Fruit fly (Drosophila melanogaster): ENCODE data around the gene RhoGAP68F.

Gene RhoGAP68F

DNA sequence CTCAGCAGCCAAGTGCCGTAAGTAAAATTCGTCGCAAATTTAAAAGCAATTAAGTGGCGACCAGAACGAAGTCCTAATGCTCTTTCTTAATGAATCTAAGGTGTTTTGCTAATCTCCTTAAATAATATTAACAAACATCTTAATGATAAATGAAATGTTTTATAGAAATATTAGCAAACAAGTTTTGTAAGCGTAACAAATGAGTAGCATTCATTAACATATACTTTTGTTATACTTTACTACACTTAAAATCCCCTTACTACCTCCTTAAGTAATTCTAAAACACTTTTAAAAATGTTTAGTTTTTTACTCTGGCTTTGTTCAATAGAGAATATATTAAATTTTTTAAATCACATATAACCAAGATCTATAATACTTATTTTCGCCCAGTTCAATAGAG lies 42.7 kb upstream of the RhoGAP68F start:
- TF ChIP-seq gl (tag; optimal IDR thresholded peaks at IDR 0.05), result no peak
- no peak for TF ChIP-seq CG9948 (tag; optimal IDR thresholded peaks at IDR 0.05)
- TF ChIP-seq CG15710 (tag; optimal IDR thresholded peaks at IDR 0.05), result no peak
- no peak for TF ChIP-seq Ets98B (GFP tag; IDR thresholded peaks at IDR 0.05)
- TF ChIP-seq CG10348 (GFP tag; IDR thresholded peaks at IDR 0.05), result no peak
- TF ChIP-seq fd96Ca (GFP tag; IDR thresholded peaks at IDR 0.05), result no peak
- no peak for TF ChIP-seq CG34367 (tag; optimal IDR thresholded peaks at IDR 0.05)
- no peak for TF ChIP-seq CG32121 (GFP tag; IDR thresholded peaks at IDR 0.05)
- no peak for TF ChIP-seq CG4496 (GFP tag; IDR thresholded peaks at IDR 0.05)
- no peak for TF ChIP-seq Snoo (tag; optimal IDR thresholded peaks at IDR 0.05)
- TF ChIP-seq EcR (GFP tag; optimal IDR thresholded peaks at IDR 0.05), result no peak
- no peak for TF ChIP-seq Pif1A (GFP tag; optimal IDR thresholded peaks at IDR 0.05)
- no peak for TF ChIP-seq CG14655 (GFP tag; optimal IDR thresholded peaks at IDR 0.05)

DNA sequence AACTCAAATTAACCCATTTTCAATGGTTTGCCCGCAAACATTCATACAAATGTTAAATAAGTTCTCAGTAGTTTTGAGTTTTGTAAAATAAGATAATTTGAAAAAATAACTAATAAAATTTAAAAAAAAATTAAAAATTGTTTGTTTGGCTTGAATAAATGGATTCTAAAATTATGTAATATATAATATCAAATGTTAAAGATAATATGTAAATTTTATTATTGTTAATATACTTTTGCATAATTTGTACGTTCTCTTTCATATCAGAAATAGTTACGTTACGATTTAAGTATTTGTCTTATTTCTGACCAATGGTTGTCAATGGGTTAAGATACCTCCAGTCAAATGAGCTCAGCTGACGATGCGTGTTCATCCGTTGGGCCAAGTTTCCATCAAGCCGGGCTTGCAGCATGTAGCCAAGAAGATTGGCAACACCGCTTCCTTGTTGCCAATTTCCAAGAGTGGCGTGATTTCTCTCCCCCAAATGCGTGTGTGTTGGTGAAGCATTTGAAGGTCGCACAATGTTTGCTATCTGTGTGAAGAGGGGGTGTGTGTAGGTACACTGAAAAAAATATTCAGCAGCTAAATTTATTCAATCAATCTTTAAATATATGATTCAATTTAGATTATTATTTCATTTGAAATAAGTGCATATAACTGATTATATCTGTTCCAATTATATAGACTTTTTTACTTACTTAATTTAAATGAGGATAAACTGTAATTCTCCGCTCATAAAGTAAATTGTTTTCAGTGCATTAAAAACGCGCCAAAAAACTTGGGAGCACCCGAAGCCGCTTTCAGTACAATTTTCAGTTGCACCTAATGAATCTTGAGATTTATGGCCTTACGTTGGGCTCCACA lies 41.6 kb upstream of the RhoGAP68F start:
- 0 out of 2 replicates have a peak, but pooled peaks have one; percentile 36 for TF ChIP-seq CG12605 (GFP tag; IDR thresholded peaks at IDR 0.05)
- peak; percentile 51; the same call in 2 of the 3 replicates for TF ChIP-seq CG4496 (GFP tag; IDR thresholded peaks at IDR 0.05)
- TF ChIP-seq CG9948 (tag; optimal IDR thresholded peaks at IDR 0.05), result peak; percentile 50
- TF ChIP-seq CG34367 (tag; optimal IDR thresholded peaks at IDR 0.05), result no peak
- peak; percentile 66 for TF ChIP-seq CG15710 (tag; optimal IDR thresholded peaks at IDR 0.05)
- TF ChIP-seq fd96Ca (GFP tag; IDR thresholded peaks at IDR 0.05), result no peak
- peak; percentile 15 for TF ChIP-seq Snoo (tag; optimal IDR thresholded peaks at IDR 0.05)
- TF ChIP-seq Pif1B (GFP tag; optimal IDR thresholded peaks at IDR 0.05), result peak; percentile 24
- peak; percentile 59 for TF ChIP-seq CG8301 (tag; optimal IDR thresholded peaks at IDR 0.05)
- TF ChIP-seq CG17806 (tag; optimal IDR thresholded peaks at IDR 0.05), result peak; percentile 46
- TF ChIP-seq Ets98B (GFP tag; IDR thresholded peaks at IDR 0.05), result peak; percentile 39; the same call in 1 of the 2 replicates
- peak; percentile 74 for TF ChIP-seq CG14655 (GFP tag; optimal IDR thresholded peaks at IDR 0.05)
- no peak for TF ChIP-seq gl (tag; optimal IDR thresholded peaks at IDR 0.05)
- peak; percentile 29 for TF ChIP-seq Pif1A (GFP tag; optimal IDR thresholded peaks at IDR 0.05)
- TF ChIP-seq CG13204 (GFP tag; optimal IDR thresholded peaks at IDR 0.05), result no peak
- no peak for TF ChIP-seq D1 (tag; optimal IDR thresholded peaks at IDR 0.05)
- no peak for TF ChIP-seq CG32121 (GFP tag; IDR thresholded peaks at IDR 0.05)
- TF ChIP-seq CG8159 (tag; optimal IDR thresholded peaks at IDR 0.05), result peak; percentile 74
- TF ChIP-seq rn (GFP tag; IDR thresholded peaks at IDR 0.05), result no peak
- TF ChIP-seq EcR (GFP tag; optimal IDR thresholded peaks at IDR 0.05), result no peak
- no peak for TF ChIP-seq CG10348 (GFP tag; IDR thresholded peaks at IDR 0.05)

DNA sequence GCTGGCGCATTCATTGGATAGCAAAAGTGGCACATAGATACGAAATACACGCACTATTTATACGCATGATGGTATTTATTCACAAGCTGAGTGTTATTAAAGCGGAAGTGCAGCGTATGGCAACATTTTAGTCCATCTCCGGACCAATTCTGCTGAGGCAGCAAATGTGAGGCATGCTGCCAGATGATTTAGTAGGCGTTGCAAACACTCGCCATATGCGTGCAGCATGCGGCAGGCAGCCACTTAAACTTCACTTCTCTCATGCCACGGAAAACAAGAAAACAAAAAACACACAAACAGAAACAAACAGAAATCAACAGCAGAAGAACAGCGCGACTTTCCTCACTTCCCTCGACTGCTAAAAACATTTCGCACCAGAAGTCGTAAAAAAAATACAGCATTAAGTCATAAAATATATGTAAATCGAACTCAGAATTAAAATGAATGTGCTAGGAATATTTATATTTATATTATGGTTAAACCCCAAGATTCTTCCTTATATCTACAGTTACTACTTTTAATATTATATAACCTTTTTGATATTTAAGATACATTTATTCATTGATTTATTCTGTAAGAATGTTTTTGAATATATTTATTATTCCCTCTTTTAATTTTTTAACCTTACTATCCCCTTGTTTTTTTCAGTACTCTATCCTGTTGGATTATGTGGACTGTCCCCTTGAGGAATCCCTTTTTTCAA lies 39.2 kb upstream of the RhoGAP68F start:
- TF ChIP-seq CG8301 (tag; optimal IDR thresholded peaks at IDR 0.05) (no peak), CG8159 (tag; optimal IDR thresholded peaks at IDR 0.05) (peak; percentile 87), Snoo (tag; optimal IDR thresholded peaks at IDR 0.05) (peak; percentile 31), D1 (tag; optimal IDR thresholded peaks at IDR 0.05) (peak; percentile 64), Ets98B (GFP tag; IDR thresholded peaks at IDR 0.05) (no peak), gl (tag; optimal IDR thresholded peaks at IDR 0.05) (peak; percentile 16), CG10348 (GFP tag; IDR thresholded peaks at IDR 0.05) (no peak), rn (GFP tag; IDR thresholded peaks at IDR 0.05) (no peak), CG34367 (tag; optimal IDR thresholded peaks at IDR 0.05) (peak; percentile 37), fd96Ca (GFP tag; IDR thresholded peaks at IDR 0.05) (0 out of 3 replicates have a peak, but pooled peaks have one; percentile 6), CG9948 (tag; optimal IDR thresholded peaks at IDR 0.05) (peak; percentile 71), CG12605 (GFP tag; IDR thresholded peaks at IDR 0.05) (no peak), CG17806 (tag; optimal IDR thresholded peaks at IDR 0.05) (peak; percentile 59), CG4496 (GFP tag; IDR thresholded peaks at IDR 0.05) (peak; percentile 26; the same call in 2 of the 3 replicates), CG15710 (tag; optimal IDR thresholded peaks at IDR 0.05) (peak; percentile 81), EcR (GFP tag; optimal IDR thresholded peaks at IDR 0.05) (no peak), Pif1A (GFP tag; optimal IDR thresholded peaks at IDR 0.05) (peak; percentile 8), CG14655 (GFP tag; optimal IDR thresholded peaks at IDR 0.05) (peak; percentile 43), Pif1B (GFP tag; optimal IDR thresholded peaks at IDR 0.05) (no peak), CG32121 (GFP tag; IDR thresholded peaks at IDR 0.05) (no peak), CG13204 (GFP tag; optimal IDR thresholded peaks at IDR 0.05) (peak; percentile 27)

dm6 chr3L:12101924-12102383 lies 36.7 kb upstream of the RhoGAP68F start:
- peak; percentile 32 for TF ChIP-seq Pif1A (GFP tag; optimal IDR thresholded peaks at IDR 0.05)
- no peak for TF ChIP-seq gl (tag; optimal IDR thresholded peaks at IDR 0.05)
- TF ChIP-seq CG32121 (GFP tag; IDR thresholded peaks at IDR 0.05), result no peak
- TF ChIP-seq CG14655 (GFP tag; optimal IDR thresholded peaks at IDR 0.05), result peak; percentile 85
- no peak for TF ChIP-seq EcR (GFP tag; optimal IDR thresholded peaks at IDR 0.05)
- peak; percentile 35 for TF ChIP-seq Snoo (tag; optimal IDR thresholded peaks at IDR 0.05)
- 0 out of 2 replicates have a peak, but pooled peaks have one; percentile 44 for TF ChIP-seq CG12605 (GFP tag; IDR thresholded peaks at IDR 0.05)
- TF ChIP-seq D1 (tag; optimal IDR thresholded peaks at IDR 0.05), result peak; percentile 65
- TF ChIP-seq CG8159 (tag; optimal IDR thresholded peaks at IDR 0.05), result peak; percentile 82
- TF ChIP-seq CG9948 (tag; optimal IDR thresholded peaks at IDR 0.05), result peak; percentile 82
- TF ChIP-seq CG34367 (tag; optimal IDR thresholded peaks at IDR 0.05), result peak; percentile 57
- no peak for TF ChIP-seq CG4496 (GFP tag; IDR thresholded peaks at IDR 0.05)
- peak; percentile 67 for TF ChIP-seq CG17806 (tag; optimal IDR thresholded peaks at IDR 0.05)
- TF ChIP-seq CG13204 (GFP tag; optimal IDR thresholded peaks at IDR 0.05), result no peak
- 0 out of 3 replicates have a peak, but pooled peaks have one; percentile 6 for TF ChIP-seq fd96Ca (GFP tag; IDR thresholded peaks at IDR 0.05)
- TF ChIP-seq Pif1B (GFP tag; optimal IDR thresholded peaks at IDR 0.05), result peak; percentile 18
- no peak for TF ChIP-seq rn (GFP tag; IDR thresholded peaks at IDR 0.05)
- no peak for TF ChIP-seq CG10348 (GFP tag; IDR thresholded peaks at IDR 0.05)
- TF ChIP-seq CG8301 (tag; optimal IDR thresholded peaks at IDR 0.05), result peak; percentile 83
- peak; percentile 41; the same call in 1 of the 2 replicates for TF ChIP-seq Ets98B (GFP tag; IDR thresholded peaks at IDR 0.05)
- TF ChIP-seq CG15710 (tag; optimal IDR thresholded peaks at IDR 0.05), result peak; percentile 78
